Worm (Caenorhabditis elegans) whole organism, L1 larva: ENCODE results near the gene ttr-7.

Experiments
- F16B12.6 ChIP-seq: fragments of 150-350 bp; optimal IDR thresholded peaks from 2 replicates; lab custom pipeline; 2014; ENCODE audit warnings: missing biosample characterization, missing genetic modification characterization
- aha-1 ChIP-seq: fragments of 150-350 bp; optimal IDR thresholded peaks from 2 replicates; lab custom pipeline; 2014; ENCODE audit warnings: missing biosample characterization, missing genetic modification characterization
- ceh-63 ChIP-seq: fragments of 200-800 bp; sonication (Bioruptor generic); optimal IDR thresholded peaks from 2 replicates; lab custom pipeline; 2018; ENCODE audit warnings: mild to moderate bottlenecking, missing genetic modification characterization, missing compliant biosample characterization
- ceh-82 ChIP-seq, 3 experiments: fragments of 150-350 bp in 1 of 3; sonication (generic microtip) in 2 of 3; optimal IDR thresholded peaks; 2 replicates each; lab custom pipeline; 2014 to 2017; ENCODE audit warnings: missing biosample characterization in 3 of 3, missing genetic modification characterization in 3 of 3
- ceh-88 ChIP-seq: fragments of 200-800 bp; sonication (Bioruptor generic); IDR thresholded peaks from 2 replicates; pipeline ENCODE4 v1.3.6; 2022; ENCODE audit warnings: missing genetic modification characterization, missing compliant biosample characterization
- ces-1 ChIP-seq: fragments of 150-350 bp; optimal IDR thresholded peaks from 2 replicates; lab custom pipeline; 2014; ENCODE audit warnings: missing biosample characterization, missing genetic modification reagents, missing genetic modification characterization
- dsc-1 ChIP-seq: sonication (generic microtip); optimal IDR thresholded peaks from 2 replicates; lab custom pipeline; 2016; ENCODE audit warnings: mild to moderate bottlenecking, missing genetic modification characterization, missing compliant biosample characterization
- efl-1 ChIP-seq, 4 experiments: fragments of 150-350 bp; optimal IDR thresholded peaks in 3 of 4; peaks in 1 of 4; 1 replicate in 1 of 4; 2 replicates in 3 of 4; lab custom pipeline; 2014; ENCODE audit warnings: missing biosample characterization in 2 of 4, missing genetic modification characterization in 2 of 4, missing genetic modification reagents in 2 of 4
- efl-3 ChIP-seq: fragments of 200-800 bp; sonication (Bioruptor generic); optimal IDR thresholded peaks from 2 replicates; lab custom pipeline; 2018; ENCODE audit warnings: mild to moderate bottlenecking, missing genetic modification characterization, missing compliant biosample characterization
- egl-13 ChIP-seq: sonication (generic microtip); optimal IDR thresholded peaks from 2 replicates; lab custom pipeline; 2016; ENCODE audit warnings: missing genotype, missing genetic modification reagents, missing genetic modification characterization, missing compliant biosample characterization
- elt-2 ChIP-seq: sonication (generic microtip); optimal IDR thresholded peaks from 2 replicates; lab custom pipeline; 2016; ENCODE audit warnings: missing genetic modification characterization, mild to moderate bottlenecking, inconsistent platforms, missing compliant biosample characterization, missing genetic modification reagents
- fkh-8 ChIP-seq: sonication (generic microtip); optimal IDR thresholded peaks from 2 replicates; lab custom pipeline; 2016; ENCODE audit warnings: mild to moderate bottlenecking, missing genetic modification characterization, missing compliant biosample characterization
- lin-13 ChIP-seq: fragments of 150-350 bp; optimal IDR thresholded peaks from 2 replicates; lab custom pipeline; 2014; ENCODE audit warnings: missing biosample characterization, missing genetic modification reagents, missing genetic modification characterization
- lin-14 ChIP-seq: fragments of 200-800 bp; sonication (Bioruptor generic); optimal IDR thresholded peaks from 2 replicates; lab custom pipeline; 2018; ENCODE audit warnings: mild to moderate bottlenecking, missing genetic modification characterization, moderate library complexity, missing compliant biosample characterization
- lin-15B ChIP-seq: fragments of 150-350 bp; sonication (generic microtip); optimal IDR thresholded peaks from 3 replicates; lab custom pipeline; 2014; ENCODE audit warnings: missing biosample characterization, missing genetic modification characterization
- lin-35 ChIP-seq, 2 experiments: fragments of 150-350 bp; optimal IDR thresholded peaks; 2 replicates each; lab custom pipeline; 2014; ENCODE audit warnings: missing biosample characterization in 2 of 2, missing genetic modification characterization in 2 of 2, missing genetic modification reagents in 2 of 2
- lin-39 ChIP-seq: fragments of 150-350 bp; optimal IDR thresholded peaks from 2 replicates; lab custom pipeline; 2014; ENCODE audit warnings: missing biosample characterization, missing genetic modification reagents, missing genetic modification characterization
- lsy-2 ChIP-seq, 2 experiments: fragments of 150-350 bp; optimal IDR thresholded peaks; 2 replicates each; lab custom pipeline; 2014; ENCODE audit warnings: missing biosample characterization in 2 of 2, missing genetic modification characterization in 2 of 2
- mab-9 ChIP-seq: fragments of 200-800 bp; sonication (Bioruptor generic); IDR thresholded peaks from 2 replicates; pipeline ENCODE4 v1.3.6; 2022; ENCODE audit warnings: missing genetic modification reagents, missing genetic modification characterization, missing compliant biosample characterization
- mdl-1 ChIP-seq, 2 experiments: fragments of 150-350 bp; optimal IDR thresholded peaks; 2 replicates each; lab custom pipeline; 2014 to 2017; ENCODE audit warnings: missing biosample characterization in 2 of 2, missing genetic modification characterization in 2 of 2, inconsistent platforms in 1 of 2
- nhr-12 ChIP-seq: sonication (generic microtip); optimal IDR thresholded peaks from 2 replicates; lab custom pipeline; 2017; ENCODE audit warnings: missing biosample characterization, missing genetic modification characterization
- nhr-19 ChIP-seq: fragments of 200-800 bp; sonication (Bioruptor generic); conservative IDR thresholded peaks from 2 replicates; pipeline ENCODE4 v1.3.6; 2022; ENCODE audit warnings: missing genetic modification characterization, missing compliant biosample characterization
- nhr-20 ChIP-seq: sonication (generic microtip); optimal IDR thresholded peaks from 2 replicates; lab custom pipeline; 2016; ENCODE audit warnings: mild to moderate bottlenecking, missing genetic modification characterization, missing compliant biosample characterization
- nhr-47 ChIP-seq: sonication (generic microtip); optimal IDR thresholded peaks from 2 replicates; lab custom pipeline; 2016; ENCODE audit warnings: mild to moderate bottlenecking, missing genetic modification characterization, moderate library complexity, missing compliant biosample characterization
- nhr-77 ChIP-seq: fragments of 150-350 bp; optimal IDR thresholded peaks from 2 replicates; lab custom pipeline; 2014; ENCODE audit warnings: missing biosample characterization, missing genetic modification characterization
- nhr-85 ChIP-seq: sonication (generic microtip); peaks from one replicate; lab custom pipeline; 2016; ENCODE audit warnings: missing genetic modification characterization, inconsistent platforms, missing compliant biosample characterization
- nhr-90 ChIP-seq: sonication (generic microtip); optimal IDR thresholded peaks from 2 replicates; lab custom pipeline; 2016; ENCODE audit warnings: mild to moderate bottlenecking, missing genetic modification characterization, missing compliant biosample characterization; ENCODE audit not compliant: poor library complexity
- pag-3 ChIP-seq: sonication (generic microtip); optimal IDR thresholded peaks from 2 replicates; lab custom pipeline; 2017; ENCODE audit warnings: missing genetic modification characterization, mild to moderate bottlenecking, missing compliant biosample characterization, antibody characterized with exemption, borderline replicate concordance; ENCODE audit not compliant: insufficient read depth
- rnt-1 ChIP-seq: sonication (generic microtip); optimal IDR thresholded peaks from 2 replicates; lab custom pipeline; 2016; ENCODE audit warnings: mild to moderate bottlenecking, missing genetic modification characterization, moderate library complexity, missing compliant biosample characterization
- snu-23 ChIP-seq: sonication (generic microtip); optimal IDR thresholded peaks from 2 replicates; lab custom pipeline; 2016; ENCODE audit warnings: missing genetic modification characterization, missing compliant biosample characterization
- sptf-1 ChIP-seq: fragments of 150-350 bp; optimal IDR thresholded peaks from 2 replicates; lab custom pipeline; 2014; ENCODE audit warnings: missing biosample characterization, missing genetic modification characterization
- swsn-7 ChIP-seq: sonication (generic microtip); optimal IDR thresholded peaks from 2 replicates; lab custom pipeline; 2016; ENCODE audit warnings: missing genetic modification characterization, missing compliant biosample characterization
- unc-86 ChIP-seq: sonication (generic microtip); optimal IDR thresholded peaks from 2 replicates; lab custom pipeline; 2016; ENCODE audit warnings: missing genetic modification characterization, missing compliant biosample characterization
- zip-4 ChIP-seq: fragments of 200-800 bp; sonication (Bioruptor generic); optimal IDR thresholded peaks from 2 replicates; lab custom pipeline; 2018; ENCODE audit warnings: mild to moderate bottlenecking, missing genetic modification characterization, moderate library complexity, missing compliant biosample characterization

ttr-7 gene

DNA sequence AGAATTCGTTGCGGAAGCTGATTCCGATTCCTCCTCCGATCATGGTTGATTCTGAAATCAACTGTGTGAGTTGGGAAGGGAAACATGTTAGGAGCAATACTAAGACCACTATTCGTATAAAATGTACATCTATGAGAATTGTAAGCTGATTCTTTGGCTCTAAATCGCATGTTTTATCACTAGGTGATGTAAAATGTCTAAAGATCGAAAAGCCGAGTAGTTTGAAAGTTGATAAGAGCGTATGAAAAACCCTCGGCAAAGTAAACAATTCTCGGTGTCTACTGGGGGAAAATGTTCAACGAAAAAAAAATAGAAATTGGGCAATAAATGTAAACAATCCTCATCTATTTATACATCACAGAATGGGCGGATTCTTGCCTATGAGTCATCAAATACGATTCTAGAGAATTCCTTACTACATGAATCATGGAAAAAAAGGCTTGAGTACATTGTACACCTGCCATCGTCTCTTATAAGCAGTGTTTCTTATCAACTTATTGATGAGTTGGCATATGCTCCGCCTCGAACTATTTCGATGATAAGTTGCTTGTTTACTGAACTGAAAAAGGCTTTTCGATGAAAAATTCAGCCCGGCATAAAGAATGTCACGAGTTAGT, 5.4 kb upstream of the ttr-7 start, which contains the start of gene lec-6 (continued):
- TF ChIP-seq aha-1 (tag; lab: Kevin White, UChicago) (no peak), ceh-88 (GFP tag; lab: Robert Waterston, UW) (no peak), ceh-82 (tag; optimal IDR thresholded peaks at IDR 0.05; lab: Kevin White, UChicago) (no peak), lin-15B (tag; lab: Kevin White, UChicago) (no peak), lin-39 (no peak), unc-86 (no peak), mab-9 (GFP tag; lab: Robert Waterston, UW) (no peak)

DNA sequence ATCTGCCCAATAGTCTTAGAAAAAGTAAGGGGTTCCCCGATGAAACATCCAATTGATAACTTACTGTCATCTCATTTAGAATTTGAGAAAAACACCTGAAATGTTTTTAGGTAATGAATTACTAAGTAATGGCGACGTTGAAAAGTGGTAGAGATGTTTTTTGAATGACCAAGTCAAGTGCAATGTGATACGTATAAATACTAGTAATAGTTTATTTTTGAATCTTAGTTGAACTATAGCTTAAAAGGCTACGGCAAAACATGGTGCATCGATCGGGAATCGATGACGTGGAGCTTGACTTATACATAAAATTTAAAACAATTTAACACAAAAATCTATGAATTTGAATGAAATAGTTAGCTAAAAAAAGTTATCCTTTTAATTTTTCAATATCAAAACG, 3.7 kb downstream of the ttr-7 start, which contains the start of gene best-17:
TSS of gene best-17 (minus strand) at position 101 of the 400 bp plus-strand sequence.
- no peak for TF ChIP-seq fkh-8
- TF ChIP-seq F16B12.6, result no peak
- TF ChIP-seq nhr-77, result no peak
- TF ChIP-seq nhr-47, result no peak

ce11 chrIII:611900-612299, 6.1 kb downstream of the ttr-7 start:
- TF ChIP-seq lin-14 (GFP tag; lab: Kevin White, UChicago) (peak; percentile 53), lin-13 (GFP tag; lab: Kevin White, UChicago) (no peak)

DNA sequence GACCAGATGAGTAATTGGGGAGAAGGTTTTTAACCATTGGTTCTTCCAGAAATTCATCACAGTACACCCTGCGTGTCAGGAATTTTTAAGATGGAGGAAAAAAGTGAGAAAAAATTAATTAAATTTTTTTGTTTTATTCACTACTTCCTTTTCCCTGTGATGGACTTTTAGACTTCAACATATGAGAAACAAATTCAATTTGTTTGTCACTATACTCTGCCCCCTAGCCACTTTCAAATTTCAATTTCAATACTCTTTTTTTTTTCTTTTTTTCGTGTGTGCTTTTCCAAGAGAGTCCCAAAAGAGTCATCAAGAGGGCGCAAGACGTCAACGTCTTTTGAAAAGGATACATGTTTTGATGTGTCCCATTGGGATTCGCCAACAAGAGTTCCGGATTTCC, 7.0 kb downstream of the ttr-7 start:
- peak; percentile 57 for TF ChIP-seq lin-14 (GFP tag; lab: Kevin White, UChicago)
- TF ChIP-seq ces-1, result peak; percentile 21
- peak; percentile 55 for TF ChIP-seq nhr-85 (tag; lab: Kevin White, UChicago)
- TF ChIP-seq pag-3 (tag; lab: Kevin White, UChicago), result no peak
- no peak for TF ChIP-seq efl-1 (optimal IDR thresholded peaks at IDR 0.05; lab: Kevin White, UChicago)
- peak in 1 of 2 experiments; percentile 2 for TF ChIP-seq efl-1 (GFP tag; optimal IDR thresholded peaks at IDR 0.05 in 1 of 2; lab: Kevin White, UChicago)
- TF ChIP-seq efl-3 (GFP tag; lab: Kevin White, UChicago), result no peak

DNA sequence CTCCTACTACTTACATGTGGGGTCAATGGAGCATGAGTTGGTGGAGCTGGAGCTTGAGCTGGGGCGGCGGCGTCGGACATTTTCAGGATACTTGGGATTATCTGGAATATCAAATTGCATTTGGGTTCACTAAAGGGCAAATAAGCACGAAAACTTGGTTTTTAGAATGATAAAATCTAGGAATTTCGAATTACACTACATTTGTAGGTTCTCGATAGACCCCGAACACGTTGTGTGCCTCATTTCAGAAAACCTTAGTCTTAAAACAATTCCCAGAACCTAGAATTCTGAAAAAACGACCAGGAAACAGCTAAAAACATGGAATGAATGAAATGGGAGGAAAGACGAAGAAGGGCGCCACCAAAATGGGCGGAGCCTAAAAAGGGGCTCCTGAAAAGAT, 8.6 kb downstream of the ttr-7 start, which contains the start of gene T19C3.3:
TSS of gene T19C3.3 (minus strand) at position 101 of the 400 bp plus-strand sequence.
- TF ChIP-seq lin-14 (GFP tag; lab: Kevin White, UChicago) (peak; percentile 12), nhr-77 (no peak), ceh-63 (GFP tag; lab: Kevin White, UChicago) (no peak)

DNA sequence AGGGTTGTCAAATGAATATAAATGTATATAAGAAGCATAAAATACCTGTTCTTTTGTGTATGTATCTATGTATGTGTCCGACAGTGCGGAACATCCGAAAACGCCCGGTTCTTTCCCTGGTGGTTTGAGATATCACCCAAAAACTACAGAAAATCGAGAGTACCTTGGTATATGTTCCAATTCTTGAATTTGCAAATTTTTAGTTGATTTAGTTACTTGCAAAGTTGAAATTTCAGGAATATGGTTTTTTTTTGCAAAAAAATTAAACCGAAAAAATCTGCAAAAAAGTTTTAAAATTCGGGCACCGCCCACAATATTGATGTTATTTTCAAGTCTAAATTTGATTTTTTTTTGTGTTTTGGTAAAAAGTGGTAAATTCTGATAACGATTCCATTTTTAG, 11.7 kb downstream of the ttr-7 start, which contains the start of gene T19C3.2:
TSS of gene T19C3.2 (minus strand) at position 101 of the 400 bp plus-strand sequence.
- TF ChIP-seq sptf-1 (tag; lab: Kevin White, UChicago) (no peak), fkh-8 (no peak), egl-13 (tag; lab: Kevin White, UChicago) (no peak), nhr-12 (tag; lab: Kevin White, UChicago) (no peak), nhr-19 (GFP tag; lab: Robert Waterston, UW) (no peak), zip-4 (GFP tag; lab: Kevin White, UChicago) (no peak)

DNA sequence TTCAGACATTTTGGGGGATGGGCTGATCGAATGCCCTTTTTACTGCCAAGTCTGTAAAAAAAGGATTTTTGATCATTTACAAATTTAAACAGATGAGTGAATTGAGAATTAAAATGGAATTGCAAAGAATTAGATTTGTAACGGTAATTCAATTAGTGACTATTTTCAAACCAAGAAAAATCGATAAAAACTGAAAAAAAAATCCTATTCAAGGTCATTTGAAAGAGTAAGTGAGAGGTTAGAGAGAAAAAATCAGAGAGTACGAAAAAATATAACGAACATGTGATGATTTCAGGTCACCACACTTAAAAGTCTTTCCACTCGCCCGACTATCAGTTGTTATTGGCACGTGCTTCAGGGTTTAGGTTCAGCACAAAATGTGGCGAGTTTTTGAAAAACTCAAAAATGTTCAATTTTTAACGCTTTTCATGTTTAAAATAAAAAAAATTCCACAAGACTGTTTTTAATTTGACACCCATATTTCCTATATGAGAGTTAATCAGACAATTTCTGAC, 14.5 kb downstream of the ttr-7 start, which contains the start of gene T19C3.4:
TSS of gene T19C3.4 (minus strand) at position 51 of the 515 bp plus-strand sequence.
- peak in 1 of 2 experiments; percentile 52 for TF ChIP-seq lin-35 (GFP tag; optimal IDR thresholded peaks at IDR 0.05; lab: Kevin White, UChicago)
- TF ChIP-seq swsn-7, result no peak
- no peak for TF ChIP-seq dsc-1
- peak in 1 of 2 experiments; percentile 30 for TF ChIP-seq mdl-1 (tag; optimal IDR thresholded peaks at IDR 0.05; lab: Kevin White, UChicago)
- TF ChIP-seq rnt-1 (tag; lab: Kevin White, UChicago), result no peak
- peak; percentile 16 for TF ChIP-seq snu-23
- TF ChIP-seq nhr-85 (tag; lab: Kevin White, UChicago), result peak; percentile 73
- TF ChIP-seq efl-1 (optimal IDR thresholded peaks at IDR 0.05; lab: Kevin White, UChicago), result no peak
- TF ChIP-seq efl-1 (GFP tag; optimal IDR thresholded peaks at IDR 0.05 in 1 of 2; lab: Kevin White, UChicago), result peak in 1 of 2 experiments; percentile 35
- TF ChIP-seq lsy-2 (tag; optimal IDR thresholded peaks at IDR 0.05; lab: Kevin White, UChicago), result peak in 1 of 2 experiments; percentile 19
- TF ChIP-seq nhr-20 (tag; lab: Kevin White, UChicago), result no peak
- TF ChIP-seq nhr-90 (tag; lab: Kevin White, UChicago), result peak; percentile 9
- peak; percentile 27 for TF ChIP-seq elt-2 (tag; lab: Kevin White, UChicago)
